Worm (Caenorhabditis elegans): ENCODE data around the gene Y66D12A.11.

Gene Y66D12A.11

DNA sequence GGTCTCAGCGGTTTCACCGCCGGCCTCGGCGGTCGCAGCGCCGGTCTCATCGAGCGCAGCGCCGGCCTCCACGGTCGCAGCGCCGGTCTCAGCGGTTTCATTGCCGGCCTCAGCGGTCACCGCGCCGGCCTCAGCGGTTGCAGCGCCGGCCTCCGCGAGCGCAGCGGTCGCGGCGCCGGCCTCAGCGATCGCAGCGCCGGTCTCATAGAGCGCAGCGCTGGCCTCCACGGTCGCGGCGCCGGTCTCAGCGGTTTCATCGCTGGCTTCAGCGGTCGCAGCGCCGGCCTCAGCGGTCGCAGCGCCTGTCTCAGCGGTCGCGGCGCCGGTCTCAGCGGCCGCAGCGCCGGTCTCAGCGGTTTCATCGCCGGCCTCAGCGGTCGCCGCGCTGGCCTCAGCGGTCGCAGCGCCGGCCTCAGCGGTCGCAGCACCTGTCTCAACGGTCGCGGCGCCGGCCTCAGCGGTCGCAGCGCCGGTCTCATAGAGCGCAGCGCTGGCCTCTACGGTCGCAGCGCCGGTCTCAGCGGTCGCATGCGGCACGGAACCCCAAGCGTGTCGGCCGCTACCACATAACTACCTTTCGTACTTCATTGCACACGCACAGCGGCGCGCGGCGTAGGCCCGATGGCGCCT lies 48.5 kb downstream of the Y66D12A.11 start:
- TF ChIP-seq aly-2 (tag; optimal IDR thresholded peaks at IDR 0.05) (no peak), lin-11 (tag; optimal IDR thresholded peaks at IDR 0.05) (no peak), elt-3 (tag; optimal IDR thresholded peaks at IDR 0.05) (no peak), unc-39 (tag; optimal IDR thresholded peaks at IDR 0.05) (no peak), mbf-1 (tag; optimal IDR thresholded peaks at IDR 0.05) (no peak), ceh-82 (tag; optimal IDR thresholded peaks at IDR 0.05) (no peak), nhr-77 (tag; optimal IDR thresholded peaks at IDR 0.05) (no peak), ama-1 (optimal IDR thresholded peaks at IDR 0.05) (no peak), nhr-12 (tag; optimal IDR thresholded peaks at IDR 0.05) (no peak), ceh-16 (tag; optimal IDR thresholded peaks at IDR 0.05) (no peak), snpc-4 (tag; optimal IDR thresholded peaks at IDR 0.05) (no peak)

- no peak for TF ChIP-seq nhr-25 (tag; optimal IDR thresholded peaks at IDR 0.05)
- TF ChIP-seq nhr-77 (tag; optimal IDR thresholded peaks at IDR 0.05) = no peak
- no peak for TF ChIP-seq unc-62 (GFP tag; optimal IDR thresholded peaks at IDR 0.05)
- TF ChIP-seq sem-4 (tag; optimal IDR thresholded peaks at IDR 0.05) = no peak
- TF ChIP-seq crh-2 (tag; optimal IDR thresholded peaks at IDR 0.05) = no peak
- no peak for TF ChIP-seq Y55F3AM.14 (GFP tag; optimal IDR thresholded peaks at IDR 0.05)
- no peak for TF ChIP-seq gmeb-1 (tag; optimal IDR thresholded peaks at IDR 0.05)
- no peak for TF ChIP-seq lin-39 (tag; optimal IDR thresholded peaks at IDR 0.05)
- no peak for TF ChIP-seq nhr-129 (tag; optimal IDR thresholded peaks at IDR 0.05)
- no peak for TF ChIP-seq elt-3 (tag; optimal IDR thresholded peaks at IDR 0.05)
- TF ChIP-seq nhr-237 (tag; optimal IDR thresholded peaks at IDR 0.05) = no peak
Measured at ce11 chrIII:11612371-11612770, 49.1 kb downstream of the Y66D12A.11 start, which contains the start of the genes Y66A7A.9 and Y66A7A.4. Gene Y66A7A.9, minus strand, starts transcription at chrIII:11612471. Gene Y66A7A.4, plus strand, starts transcription at chrIII:11612607.

ce11 chrIII:11614874-11615273 lies 51.6 kb downstream of the Y66D12A.11 start:
- no peak for TF ChIP-seq nhr-6 (tag; optimal IDR thresholded peaks at IDR 0.05)
- TF ChIP-seq lsy-2 (tag; optimal IDR thresholded peaks at IDR 0.05) = no peak
- TF ChIP-seq nhr-21 (tag; optimal IDR thresholded peaks at IDR 0.05) = no peak
